Fruit fly (Drosophila melanogaster) whole organism, embryonic: Measurements from ENCODE around the gene CG34348.

Source experiments
- Awh ChIP-seq: fragments of 200-800 bp; sonication (Bioruptor generic); IDR thresholded peaks from 2 replicates; pipeline ENCODE4, ENCODE4 v1.3.6; 2022; ENCODE audit warnings: missing biosample characterization, missing genetic modification characterization
- B-H1 ChIP-seq: fragments of 200-800 bp; sonication (Bioruptor generic); IDR thresholded peaks from 3 replicates; pipeline ENCODE4 v1.3.6; 2022; ENCODE audit warnings: missing biosample characterization, missing genetic modification characterization
- CG10321 ChIP-seq: fragments of 200-800 bp; sonication (Bioruptor generic); IDR thresholded peaks from 2 replicates; pipeline ENCODE4 v1.3.6; 2022; ENCODE audit warnings: missing biosample characterization, missing genetic modification characterization
- CG10366 ChIP-seq: fragments of 200-800 bp; sonication (Bioruptor generic); IDR thresholded peaks from 2 replicates; pipeline ENCODE4 v1.3.6; 2022; ENCODE audit warnings: missing biosample characterization, missing genetic modification characterization
- CG10462 ChIP-seq: fragments of 200-800 bp; sonication (Bioruptor generic); optimal IDR thresholded peaks from 2 replicates; lab custom pipeline; 2016; ENCODE audit warnings: missing biosample characterization, missing genetic modification characterization
- CG11695 ChIP-seq: fragments of 200-800 bp; sonication (Bioruptor generic); IDR thresholded peaks from 3 replicates; pipeline ENCODE4 v1.3.6; 2022; ENCODE audit warnings: missing biosample characterization, missing genetic modification characterization
- CG13287 ChIP-seq: fragments of 200-800 bp; sonication (Bioruptor generic); IDR thresholded peaks from 2 replicates; pipeline ENCODE4 v1.3.6; 2022; ENCODE audit warnings: missing biosample characterization, missing genetic modification characterization; ENCODE audit not compliant: partially characterized antibody
- CG13624 ChIP-seq: fragments of 200-800 bp; sonication (Bioruptor generic); optimal IDR thresholded peaks from 2 replicates; lab custom pipeline; 2016; ENCODE audit warnings: missing biosample characterization, missing genetic modification characterization
- CG13894 ChIP-seq: fragments of 200-800 bp; sonication (Bioruptor generic); optimal IDR thresholded peaks from 3 replicates; lab custom pipeline; 2018; ENCODE audit warnings: missing biosample characterization, mild to moderate bottlenecking, missing genetic modification characterization, moderate library complexity
- CG14710 ChIP-seq: fragments of 200-800 bp; sonication (Bioruptor generic); optimal IDR thresholded peaks from 3 replicates; lab custom pipeline; 2019; ENCODE audit warnings: missing biosample characterization, mild to moderate bottlenecking, missing genetic modification characterization, moderate library complexity
- CG14860 ChIP-seq: fragments of 200-800 bp; sonication (Bioruptor generic); IDR thresholded peaks from 3 replicates; pipeline ENCODE4 v1.3.6; 2022; ENCODE audit warnings: missing biosample characterization, missing genetic modification characterization; ENCODE audit not compliant: partially characterized antibody
- CG1647 ChIP-seq: fragments of 200-800 bp; sonication (Bioruptor generic); optimal IDR thresholded peaks from 3 replicates; lab custom pipeline; 2016; ENCODE audit warnings: missing biosample characterization, missing genetic modification characterization
- CG17802 ChIP-seq: fragments of 200-800 bp; sonication (Bioruptor generic); optimal IDR thresholded peaks from 2 replicates; lab custom pipeline; 2018; ENCODE audit warnings: missing biosample characterization, mild to moderate bottlenecking, missing genetic modification characterization, moderate library complexity
- CG18476 ChIP-seq: fragments of 200-800 bp; sonication (Bioruptor generic); optimal IDR thresholded peaks from 2 replicates; lab custom pipeline; 2016; ENCODE audit warnings: missing biosample characterization, mild to moderate bottlenecking, missing genetic modification characterization
- CG18619 ChIP-seq: fragments of 200-800 bp; sonication (Bioruptor generic); optimal IDR thresholded peaks from 3 replicates; lab custom pipeline; 2017; ENCODE audit warnings: missing biosample characterization, mild to moderate bottlenecking, missing genetic modification characterization
- CG3281 ChIP-seq: fragments of 200-800 bp; sonication (Bioruptor generic); optimal IDR thresholded peaks from 3 replicates; lab custom pipeline; 2017; ENCODE audit warnings: missing biosample characterization, mild to moderate bottlenecking, missing genetic modification characterization
- CG4424 ChIP-seq: fragments of 200-800 bp; sonication (Bioruptor generic); optimal IDR thresholded peaks from 3 replicates; lab custom pipeline; 2016; ENCODE audit warnings: missing biosample characterization, missing genetic modification characterization
- CG6272 ChIP-seq: fragments of 200-800 bp; sonication (Bioruptor generic); IDR thresholded peaks from 2 replicates; pipeline ENCODE4 v1.3.6; 2022; ENCODE audit warnings: missing biosample characterization, missing genetic modification characterization
- CG6683 ChIP-seq: fragments of 200-800 bp; sonication (Bioruptor generic); optimal IDR thresholded peaks from 2 replicates; lab custom pipeline; 2017; ENCODE audit warnings: missing biosample characterization, mild to moderate bottlenecking, missing genetic modification characterization, missing genetic modification reagents
- CG7745 ChIP-seq: fragments of 200-800 bp; sonication (Bioruptor generic); optimal IDR thresholded peaks from 2 replicates; lab custom pipeline; 2018; ENCODE audit warnings: missing biosample characterization, mild to moderate bottlenecking, missing genetic modification characterization, moderate library complexity
- Dbx ChIP-seq: fragments of 200-800 bp; sonication (Bioruptor generic); IDR thresholded peaks from 3 replicates; pipeline ENCODE4 v1.3.6; 2022; ENCODE audit warnings: missing biosample characterization, missing genetic modification characterization
- Dfd ChIP-seq, 2 experiments: fragments of >200 bp; optimal IDR thresholded peaks; 2 replicates each; lab custom pipeline; 2017; ENCODE audit warnings: missing biosample characterization in 2 of 2, missing genetic modification characterization in 2 of 2
- Ets65A ChIP-seq: fragments of 200-800 bp; sonication (Bioruptor generic); peaks from one replicate; lab custom pipeline; 2016; ENCODE audit warnings: missing biosample characterization, missing genetic modification characterization
- Fer2 ChIP-seq: fragments of 200-800 bp; sonication (Bioruptor generic); optimal IDR thresholded peaks from 2 replicates; lab custom pipeline; 2018; ENCODE audit warnings: missing biosample characterization, mild to moderate bottlenecking, missing genetic modification characterization, moderate library complexity
- HLH54F ChIP-seq: fragments of 200-800 bp; sonication (Bioruptor generic); optimal IDR thresholded peaks from 3 replicates; lab custom pipeline; 2016; ENCODE audit warnings: missing biosample characterization, missing genetic modification characterization
- Hr3 ChIP-seq: fragments of 200-800 bp; sonication (Bioruptor generic); optimal IDR thresholded peaks from 3 replicates; lab custom pipeline; 2016; ENCODE audit warnings: missing biosample characterization, missing genetic modification characterization
- MBD-R2 ChIP-seq: fragments of 200-800 bp; sonication (Bioruptor generic); IDR thresholded peaks from 2 replicates; pipeline ENCODE4 v1.3.6; 2022; ENCODE audit warnings: missing biosample characterization, missing genetic modification characterization
- Myb ChIP-seq: fragments of 200-800 bp; sonication (Bioruptor generic); optimal IDR thresholded peaks from 2 replicates; lab custom pipeline; 2016; ENCODE audit warnings: missing biosample characterization, missing genetic modification characterization
- Oaz ChIP-seq: fragments of 200-800 bp; sonication (Bioruptor generic); IDR thresholded peaks from 2 replicates; pipeline ENCODE4 v1.3.6; 2022; ENCODE audit warnings: missing biosample characterization, missing genetic modification characterization
- Rfx ChIP-seq: fragments of 200-800 bp; sonication (Bioruptor generic); IDR thresholded peaks from 2 replicates; pipeline ENCODE4 v1.3.6; 2022; ENCODE audit warnings: missing biosample characterization, missing genetic modification characterization
- Six4 ChIP-seq: fragments of 200-800 bp; sonication (Bioruptor generic); optimal IDR thresholded peaks from 2 replicates; lab custom pipeline; 2016; ENCODE audit warnings: missing biosample characterization, missing genetic modification characterization
- btn ChIP-seq: fragments of 200-800 bp; sonication (Bioruptor generic); optimal IDR thresholded peaks from 2 replicates; lab custom pipeline; 2016; ENCODE audit warnings: missing biosample characterization, missing genetic modification characterization
- cato ChIP-seq: fragments of 200-800 bp; sonication (Bioruptor generic); optimal IDR thresholded peaks from 2 replicates; lab custom pipeline; 2016; ENCODE audit warnings: missing biosample characterization, missing genetic modification characterization, borderline replicate concordance
- cg ChIP-seq: fragments of 200-800 bp; sonication (Bioruptor generic); optimal IDR thresholded peaks from 3 replicates; lab custom pipeline; 2019; ENCODE audit warnings: missing biosample characterization, mild to moderate bottlenecking, missing genetic modification characterization, moderate library complexity
- danr ChIP-seq: fragments of 200-800 bp; sonication (Bioruptor generic); IDR thresholded peaks from 2 replicates; pipeline ENCODE4 v1.3.6; 2022; ENCODE audit warnings: missing biosample characterization, missing genetic modification characterization
- dati ChIP-seq: fragments of 200-800 bp; sonication (Bioruptor generic); IDR thresholded peaks from 2 replicates; pipeline ENCODE4 v1.3.6; 2022; ENCODE audit warnings: missing biosample characterization, missing genetic modification characterization
- disco-r ChIP-seq: fragments of 200-800 bp; sonication (Bioruptor generic); optimal IDR thresholded peaks from 2 replicates; lab custom pipeline; 2016; ENCODE audit warnings: missing biosample characterization, missing genetic modification characterization
- dysf ChIP-seq: fragments of 200-800 bp; sonication (Bioruptor generic); IDR thresholded peaks from 3 replicates; pipeline ENCODE4 v1.3.6; 2022; ENCODE audit warnings: missing biosample characterization, missing genetic modification characterization
- hth ChIP-seq: fragments of >200 bp; optimal IDR thresholded peaks from 2 replicates; lab custom pipeline; 2017; ENCODE audit warnings: inconsistent platforms
- kni ChIP-seq: fragments of 200-800 bp; sonication (Bioruptor generic); optimal IDR thresholded peaks from 3 replicates; lab custom pipeline; 2017; ENCODE audit warnings: mild to moderate bottlenecking, missing biosample characterization, missing genetic modification reagents, missing genetic modification characterization
- lmd ChIP-seq: fragments of 200-800 bp; sonication (Bioruptor generic); IDR thresholded peaks from 2 replicates; pipeline ENCODE4 v1.3.6; 2022; ENCODE audit warnings: missing biosample characterization, missing genetic modification characterization
- p53 ChIP-seq: fragments of 200-800 bp; sonication (Bioruptor generic); optimal IDR thresholded peaks from 2 replicates; lab custom pipeline; 2016; ENCODE audit warnings: missing biosample characterization, missing genetic modification characterization
- pum ChIP-seq: fragments of 200-800 bp; sonication (Bioruptor generic); optimal IDR thresholded peaks from 2 replicates; lab custom pipeline; 2016; ENCODE audit warnings: missing biosample characterization, missing genetic modification characterization
- sc ChIP-seq, 3 experiments: fragments of >200 bp in 2 of 3; fragments of 200-800 bp in 1 of 3; sonication (Bioruptor generic) in 1 of 3; optimal IDR thresholded peaks; 2 replicates in 2 of 3; 3 replicates in 1 of 3; lab custom pipeline; 2017; ENCODE audit warnings: mild to moderate bottlenecking in 1 of 3, missing biosample characterization in 1 of 3, missing genetic modification characterization in 1 of 3, missing genetic modification reagents in 1 of 3
- tap ChIP-seq: fragments of 200-800 bp; optimal IDR thresholded peaks from 3 replicates; lab custom pipeline; 2019; ENCODE audit warnings: missing biosample characterization, mild to moderate bottlenecking, missing genetic modification characterization, moderate library complexity
- tin ChIP-seq: fragments of 200-800 bp; sonication (Bioruptor generic); optimal IDR thresholded peaks from 3 replicates; lab custom pipeline; 2016; ENCODE audit warnings: missing biosample characterization, missing genetic modification characterization
- tup ChIP-seq: fragments of 200-800 bp; sonication (Bioruptor generic); optimal IDR thresholded peaks from 2 replicates; lab custom pipeline; 2016; ENCODE audit warnings: missing biosample characterization, mild to moderate bottlenecking, missing genetic modification characterization, moderate library complexity
- twi ChIP-seq: fragments of 200-800 bp; optimal IDR thresholded peaks from 2 replicates; lab custom pipeline; 2019; ENCODE audit warnings: missing biosample characterization, mild to moderate bottlenecking, missing genetic modification characterization, moderate library complexity
- wek ChIP-seq: fragments of 200-800 bp; sonication (Bioruptor generic); optimal IDR thresholded peaks from 3 replicates; lab custom pipeline; 2018; ENCODE audit warnings: missing biosample characterization, mild to moderate bottlenecking, missing genetic modification characterization, moderate library complexity
- wor ChIP-seq: fragments of 200-800 bp; sonication (Bioruptor generic); IDR thresholded peaks from 2 replicates; pipeline ENCODE4 v1.3.6; 2022; ENCODE audit warnings: missing biosample characterization, missing genetic modification characterization
- z ChIP-seq: fragments of 200-800 bp; sonication (Bioruptor generic); IDR thresholded peaks from 3 replicates; pipeline ENCODE4 v1.3.6; 2022; ENCODE audit warnings: missing biosample characterization, missing genetic modification characterization
- zfh2 ChIP-seq: fragments of 200-800 bp; sonication (Bioruptor generic); optimal IDR thresholded peaks from 2 replicates; lab custom pipeline; 2016; ENCODE audit warnings: missing biosample characterization, missing genetic modification characterization

CG34348 gene

dm6 chrX:11384023-11384444 lies 44.4 kb downstream of the CG34348 start (continued):
- TF ChIP-seq cg (GFP tag; lab: Kevin White, UChicago), result no peak
- no peak for TF ChIP-seq cato (GFP tag; lab: Kevin White, UChicago)
- peak; percentile 80 for TF ChIP-seq lmd (GFP tag; lab: Robert Waterston, UW)
- peak; percentile 64 for TF ChIP-seq Oaz (GFP tag; lab: Robert Waterston, UW)
- peak; percentile 62 for TF ChIP-seq B-H1 (GFP tag; lab: Robert Waterston, UW)
- no peak for TF ChIP-seq btn (GFP tag; lab: Kevin White, UChicago)
- TF ChIP-seq Rfx (GFP tag; lab: Robert Waterston, UW), result peak; percentile 90
- TF ChIP-seq CG13894 (tag; lab: Kevin White, UChicago), result peak; percentile 81
- peak; percentile 68; the same call in 1 of the 2 replicates for TF ChIP-seq MBD-R2 (GFP tag; lab: Robert Waterston, UW)
- TF ChIP-seq zfh2 (GFP tag; lab: Kevin White, UChicago), result peak; percentile 49
- TF ChIP-seq HLH54F (GFP tag; lab: Kevin White, UChicago), result peak; percentile 68
- no peak for TF ChIP-seq p53 (GFP tag; lab: Kevin White, UChicago)
- TF ChIP-seq CG18619 (GFP tag; lab: Kevin White, UChicago), result peak; percentile 63
- peak; percentile 60 for TF ChIP-seq Hr3
- TF ChIP-seq Awh (GFP tag; lab: Robert Waterston, UW), result peak; percentile 49; the same call in 1 of the 2 replicates
- TF ChIP-seq CG13287 (GFP tag; lab: Robert Waterston, UW), result no peak
- no peak for TF ChIP-seq dati (GFP tag; lab: Robert Waterston, UW)
- no peak for TF ChIP-seq sc (optimal IDR thresholded peaks at IDR 0.05; lab: Kevin White, UChicago)
- TF ChIP-seq sc (GFP tag; optimal IDR thresholded peaks at IDR 0.05; lab: Kevin White, UChicago), result no peak
- peak; percentile 54 for TF ChIP-seq tin (GFP tag; lab: Kevin White, UChicago)
- TF ChIP-seq pum (GFP tag; lab: Kevin White, UChicago), result peak; percentile 58
- TF ChIP-seq Myb, result peak; percentile 36
- TF ChIP-seq CG3281, result peak; percentile 79
- no peak for TF ChIP-seq twi (tag; lab: Kevin White, UChicago)
- TF ChIP-seq tap (tag; lab: Kevin White, UChicago), result peak; percentile 16
- TF ChIP-seq Six4 (GFP tag; lab: Kevin White, UChicago), result no peak
- TF ChIP-seq CG6683, result peak; percentile 42
- TF ChIP-seq hth (lab: Kevin White, UChicago), result no peak
- peak; percentile 38 for TF ChIP-seq Fer2 (tag; lab: Kevin White, UChicago)
- peak; percentile 79 for TF ChIP-seq Ets65A
- TF ChIP-seq CG11695 (GFP tag; lab: Robert Waterston, UW), result peak; percentile 72; the same call in 2 of the 3 replicates
- TF ChIP-seq CG10321, result peak; percentile 47; the same call in 1 of the 2 replicates
- TF ChIP-seq CG7745 (tag; lab: Kevin White, UChicago), result no peak
- no peak for TF ChIP-seq wor (GFP tag; lab: Robert Waterston, UW)
- TF ChIP-seq Dbx (GFP tag; lab: Robert Waterston, UW), result peak; percentile 91
- TF ChIP-seq CG1647 (GFP tag; lab: Kevin White, UChicago), result peak; percentile 29
- no peak for TF ChIP-seq kni
- TF ChIP-seq disco-r (GFP tag; lab: Kevin White, UChicago), result no peak
- TF ChIP-seq tup (GFP tag; lab: Kevin White, UChicago), result peak; percentile 43
- TF ChIP-seq CG4424 (GFP tag; lab: Kevin White, UChicago), result peak; percentile 41
- TF ChIP-seq wek (GFP tag; lab: Kevin White, UChicago), result no peak
- peak; percentile 67 for TF ChIP-seq CG13624 (GFP tag; lab: Kevin White, UChicago)
- peak; percentile 68 for TF ChIP-seq danr (GFP tag; lab: Robert Waterston, UW)
- TF ChIP-seq CG6272 (GFP tag; lab: Robert Waterston, UW), result 0 out of 2 replicates have a peak, but pooled peaks have one; percentile 57
- TF ChIP-seq CG10462 (GFP tag; lab: Kevin White, UChicago), result no peak
- TF ChIP-seq dysf (GFP tag; lab: Robert Waterston, UW), result peak; percentile 86
- no peak for TF ChIP-seq z (GFP tag; lab: Robert Waterston, UW)
- TF ChIP-seq CG17802, result no peak
- no peak for TF ChIP-seq CG14860 (GFP tag; lab: Robert Waterston, UW)
- peak; percentile 51 for TF ChIP-seq CG18476 (GFP tag; lab: Kevin White, UChicago)
- TF ChIP-seq CG14710 (tag; lab: Kevin White, UChicago), result no peak
- TF ChIP-seq Dfd (GFP tag; optimal IDR thresholded peaks at IDR 0.05; lab: Kevin White, UChicago), result no peak
- peak; percentile 77 for TF ChIP-seq CG10366
